Worm (Caenorhabditis elegans) whole organism, early embryonic: ENCODE results near the gene Y48A6B.14.

Source experiments
- B0310.2 ChIP-seq: sonication (generic microtip); optimal IDR thresholded peaks from 2 replicates; lab custom pipeline; 2016; ENCODE audit warnings: mild to moderate bottlenecking, missing genetic modification characterization, missing compliant biosample characterization
- aly-1 ChIP-seq: sonication (generic microtip); optimal IDR thresholded peaks from 2 replicates; lab custom pipeline; 2016; ENCODE audit warnings: missing genetic modification characterization, missing compliant biosample characterization
- ama-1 ChIP-seq: fragments of 150-350 bp; optimal IDR thresholded peaks from 2 replicates; lab custom pipeline; 2014
- ceh-36 ChIP-seq: sonication (generic microtip); optimal IDR thresholded peaks from 2 replicates; lab custom pipeline; 2016; ENCODE audit warnings: missing genetic modification characterization, inconsistent platforms, missing compliant biosample characterization
- ets-7 ChIP-seq: sonication (generic microtip); optimal IDR thresholded peaks from 2 replicates; lab custom pipeline; 2016; ENCODE audit warnings: missing genotype, missing genetic modification characterization, missing compliant biosample characterization
- flt-1 ChIP-seq: fragments of 200-800 bp; sonication (Bioruptor generic); IDR thresholded peaks from 2 replicates; pipeline ENCODE4 v1.3.6; 2022; ENCODE audit warnings: missing genetic modification characterization, missing compliant biosample characterization
- hmbx-1 ChIP-seq: sonication (generic microtip); optimal IDR thresholded peaks from 2 replicates; lab custom pipeline; 2016; ENCODE audit warnings: mild to moderate bottlenecking, missing genetic modification characterization, missing compliant biosample characterization
- hnd-1 ChIP-seq: sonication (generic microtip); optimal IDR thresholded peaks from 2 replicates; lab custom pipeline; 2016; ENCODE audit warnings: missing genetic modification characterization, missing compliant biosample characterization
- scrt-1 ChIP-seq: fragments of 200-800 bp; sonication (Bioruptor generic); IDR thresholded peaks from 2 replicates; pipeline ENCODE4 v1.3.6; 2022; ENCODE audit warnings: missing genetic modification characterization, missing compliant biosample characterization
- tbx-11 ChIP-seq: fragments of 200-800 bp; sonication (Bioruptor generic); IDR thresholded peaks from 2 replicates; pipeline ENCODE4 v1.3.6; 2022; ENCODE audit warnings: missing genetic modification characterization, missing compliant biosample characterization
- tbx-37 ChIP-seq: fragments of 200-800 bp; sonication (Bioruptor generic); conservative IDR thresholded peaks from 2 replicates; pipeline ENCODE4 v1.3.6; 2022; ENCODE audit warnings: missing genetic modification reagents, missing genetic modification characterization, missing compliant biosample characterization
- tra-4 ChIP-seq: sonication (generic microtip); optimal IDR thresholded peaks from 2 replicates; lab custom pipeline; 2017; ENCODE audit warnings: missing genetic modification characterization, missing compliant biosample characterization

DNA sequence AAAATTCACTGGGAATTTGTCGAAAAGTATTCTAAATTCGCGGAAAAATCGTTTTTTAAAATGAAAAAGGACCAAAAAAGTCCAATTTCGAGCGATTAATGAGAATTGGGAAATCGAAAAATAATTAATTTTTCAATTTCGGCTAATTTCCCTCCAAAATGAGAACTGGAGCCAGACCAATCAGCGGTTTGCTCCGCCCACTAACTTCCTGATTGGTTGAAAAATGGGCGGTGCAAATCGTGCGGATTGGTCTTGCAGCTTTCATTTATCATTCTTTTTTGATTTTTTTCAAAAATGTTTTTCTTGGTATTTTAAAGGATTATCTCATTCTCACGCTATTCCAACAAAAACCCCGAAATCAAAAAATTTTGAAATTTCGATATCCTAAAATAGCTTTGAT is 22.6 kb downstream of the Y48A6B.14 start:
- no peak for TF ChIP-seq ama-1
- TF ChIP-seq B0310.2 (tag; lab: Kevin White, UChicago), result no peak
- TF ChIP-seq tra-4 (tag; lab: Kevin White, UChicago), result no peak
- TF ChIP-seq hmbx-1 (tag; lab: Kevin White, UChicago), result no peak
- TF ChIP-seq flt-1 (GFP tag; lab: Robert Waterston, UW), result no peak
- no peak for TF ChIP-seq ceh-36 (tag; lab: Kevin White, UChicago)
- TF ChIP-seq hnd-1 (tag; lab: Kevin White, UChicago), result no peak
- TF ChIP-seq aly-1 (tag; lab: Kevin White, UChicago), result no peak
- no peak for TF ChIP-seq scrt-1 (GFP tag; lab: Robert Waterston, UW)
- no peak for TF ChIP-seq ets-7 (tag; lab: Kevin White, UChicago)
- TF ChIP-seq tbx-37 (GFP tag; lab: Robert Waterston, UW), result no peak
- no peak for TF ChIP-seq tbx-11 (GFP tag; lab: Robert Waterston, UW)
